Fruit fly (Drosophila melanogaster): ENCODE data around the gene Shmt.

DNA sequence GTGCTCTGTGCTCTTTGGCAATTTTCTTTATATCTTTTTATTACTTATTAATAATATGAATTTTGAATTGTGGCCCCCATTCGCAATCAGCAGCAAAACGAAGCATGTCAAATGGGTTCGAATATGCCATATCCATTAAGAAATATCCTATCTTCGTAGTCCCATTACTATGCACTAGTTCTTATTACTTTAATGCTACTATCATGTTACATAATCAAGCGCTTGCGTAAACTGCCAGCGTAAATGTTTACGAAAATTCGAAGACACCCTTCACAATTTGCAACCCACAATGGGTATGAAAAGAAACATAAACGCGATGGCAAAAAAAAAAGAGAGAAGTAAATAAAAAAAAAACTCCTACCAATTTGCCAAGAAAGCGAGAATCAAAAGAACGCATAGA lies 10.1 kb upstream of the Shmt start:
- no peak for TF ChIP-seq CG8478 (optimal IDR thresholded peaks at IDR 0.05)
- TF ChIP-seq psq (optimal IDR thresholded peaks at IDR 0.05): no peak
- no peak for TF ChIP-seq Dll (optimal IDR thresholded peaks at IDR 0.05)
- no peak for TF ChIP-seq EcR (GFP tag; optimal IDR thresholded peaks at IDR 0.05)
- TF ChIP-seq usp (GFP tag; optimal IDR thresholded peaks at IDR 0.05): no peak
